Fruit fly (Drosophila melanogaster) whole organism, embryonic: ENCODE measurements around the gene CG12054.

Source experiments
- Bgb ChIP-seq: fragments of 200-800 bp; sonication (Bioruptor generic); IDR thresholded peaks from 2 replicates; pipeline ENCODE4 v1.3.6; 2022; ENCODE audit warnings: missing biosample characterization, missing genetic modification characterization; ENCODE audit not compliant: partially characterized antibody
- CG1024 ChIP-seq: fragments of 200-800 bp; sonication (Bioruptor generic); IDR thresholded peaks from 2 replicates; pipeline ENCODE4 v1.3.6; 2022; ENCODE audit warnings: missing biosample characterization, missing genetic modification characterization
- CG10366 ChIP-seq: fragments of 200-800 bp; sonication (Bioruptor generic); IDR thresholded peaks from 2 replicates; pipeline ENCODE4 v1.3.6; 2022; ENCODE audit warnings: missing biosample characterization, missing genetic modification characterization
- CG10565 ChIP-seq: fragments of 200-800 bp; sonication (Bioruptor generic); optimal IDR thresholded peaks from 3 replicates; lab custom pipeline; 2016; ENCODE audit warnings: missing biosample characterization, mild to moderate bottlenecking, missing genetic modification characterization
- CG11696 ChIP-seq: fragments of 200-800 bp; sonication (Bioruptor generic); IDR thresholded peaks from 2 replicates; pipeline ENCODE4 v1.3.6; 2022; ENCODE audit warnings: missing biosample characterization, missing genetic modification characterization
- CG12942 ChIP-seq: fragments of 200-800 bp; sonication (Bioruptor generic); optimal IDR thresholded peaks from 3 replicates; lab custom pipeline; 2016; ENCODE audit warnings: missing biosample characterization, missing genetic modification characterization
- CG13775 ChIP-seq: fragments of 200-800 bp; sonication (Bioruptor generic); optimal IDR thresholded peaks from 3 replicates; lab custom pipeline; 2017; ENCODE audit warnings: missing biosample characterization, mild to moderate bottlenecking, missing genetic modification characterization
- CG14860 ChIP-seq: fragments of 200-800 bp; sonication (Bioruptor generic); IDR thresholded peaks from 3 replicates; pipeline ENCODE4 v1.3.6; 2022; ENCODE audit warnings: missing biosample characterization, missing genetic modification characterization; ENCODE audit not compliant: partially characterized antibody
- CG16813 ChIP-seq: fragments of 200-800 bp; sonication (Bioruptor generic); IDR thresholded peaks from 3 replicates; pipeline ENCODE4 v1.3.6; 2022; ENCODE audit warnings: missing biosample characterization, missing genetic modification characterization; ENCODE audit not compliant: partially characterized antibody
- CG1832 ChIP-seq: fragments of 200-800 bp; sonication (Bioruptor generic); optimal IDR thresholded peaks from 2 replicates; lab custom pipeline; 2017; ENCODE audit warnings: missing biosample characterization, mild to moderate bottlenecking, missing genetic modification characterization, inconsistent platforms
- CG2120 ChIP-seq: fragments of 200-800 bp; sonication (Bioruptor generic); optimal IDR thresholded peaks from 3 replicates; lab custom pipeline; 2016; ENCODE audit warnings: missing biosample characterization, missing genetic modification characterization
- CG2889 ChIP-seq: fragments of 200-800 bp; sonication (Bioruptor generic); IDR thresholded peaks from 3 replicates; pipeline ENCODE4 v1.3.6; 2022; ENCODE audit warnings: missing biosample characterization, missing genetic modification characterization
- CG31365 ChIP-seq: fragments of 200-800 bp; sonication (Bioruptor generic); optimal IDR thresholded peaks from 2 replicates; lab custom pipeline; 2018; ENCODE audit warnings: missing biosample characterization, mild to moderate bottlenecking, missing genetic modification characterization
- CG34376 ChIP-seq: fragments of 200-800 bp; sonication (Bioruptor generic); optimal IDR thresholded peaks from 2 replicates; lab custom pipeline; 2018; ENCODE audit warnings: missing biosample characterization, mild to moderate bottlenecking, missing genetic modification characterization
- CG4404 ChIP-seq: fragments of 200-800 bp; sonication (Bioruptor generic); IDR thresholded peaks from 2 replicates; pipeline ENCODE4 v1.3.6; 2022; ENCODE audit warnings: missing biosample characterization, missing genetic modification characterization
- CG6854 ChIP-seq: fragments of 200-800 bp; sonication (Bioruptor generic); optimal IDR thresholded peaks from 3 replicates; lab custom pipeline; 2017; ENCODE audit warnings: missing biosample characterization, mild to moderate bottlenecking, missing genetic modification characterization
- CG8478 ChIP-seq: fragments of >200 bp; optimal IDR thresholded peaks from 2 replicates; lab custom pipeline; 2018
- CG8924 ChIP-seq: fragments of 200-800 bp; optimal IDR thresholded peaks from 3 replicates; lab custom pipeline; 2019; ENCODE audit warnings: missing biosample characterization, mild to moderate bottlenecking, missing genetic modification characterization, moderate library complexity
- CG9797 ChIP-seq: fragments of 200-800 bp; sonication (Bioruptor generic); optimal IDR thresholded peaks from 3 replicates; lab custom pipeline; 2018; ENCODE audit warnings: missing biosample characterization, mild to moderate bottlenecking, missing genetic modification characterization
- CG9817 ChIP-seq: fragments of 200-800 bp; sonication (Bioruptor generic); optimal IDR thresholded peaks from 2 replicates; lab custom pipeline; 2018; ENCODE audit warnings: missing biosample characterization, mild to moderate bottlenecking, missing genetic modification characterization, moderate library complexity
- CoRest ChIP-seq: fragments of 200-800 bp; sonication (Bioruptor generic); optimal IDR thresholded peaks from 3 replicates; lab custom pipeline; 2018; ENCODE audit warnings: missing biosample characterization, mild to moderate bottlenecking, missing genetic modification characterization, moderate library complexity
- Deaf1 ChIP-seq: fragments of 200-800 bp; optimal IDR thresholded peaks from 3 replicates; lab custom pipeline; 2019; ENCODE audit warnings: missing biosample characterization, mild to moderate bottlenecking, missing genetic modification characterization, moderate library complexity
- E2f1 ChIP-seq: fragments of 200-800 bp; sonication (Bioruptor generic); IDR thresholded peaks from 2 replicates; pipeline ENCODE4 v1.3.6; 2022; ENCODE audit warnings: missing biosample characterization, missing genetic modification characterization
- Gug ChIP-seq: fragments of 200-800 bp; sonication (Bioruptor generic); IDR thresholded peaks from 4 replicates; pipeline ENCODE4 v1.3.6; 2022; ENCODE audit warnings: missing biosample characterization, missing genetic modification characterization
- HLHmδ ChIP-seq: fragments of 200-800 bp; sonication (Bioruptor generic); optimal IDR thresholded peaks from 2 replicates; lab custom pipeline; 2018; ENCODE audit warnings: missing biosample characterization, mild to moderate bottlenecking, missing genetic modification characterization, moderate library complexity
- Hr3 ChIP-seq: fragments of 200-800 bp; sonication (Bioruptor generic); optimal IDR thresholded peaks from 3 replicates; lab custom pipeline; 2016; ENCODE audit warnings: missing biosample characterization, missing genetic modification characterization
- Hsf ChIP-seq: fragments of 200-800 bp; sonication (Bioruptor generic); optimal IDR thresholded peaks from 3 replicates; lab custom pipeline; 2016; ENCODE audit warnings: missing biosample characterization, missing genetic modification characterization
- MBD-R2 ChIP-seq: fragments of 200-800 bp; sonication (Bioruptor generic); IDR thresholded peaks from 2 replicates; pipeline ENCODE4 v1.3.6; 2022; ENCODE audit warnings: missing biosample characterization, missing genetic modification characterization
- TFAM ChIP-seq: fragments of 200-800 bp; sonication (Bioruptor generic); optimal IDR thresholded peaks from 2 replicates; lab custom pipeline; 2017; ENCODE audit warnings: missing biosample characterization, missing genetic modification characterization, inconsistent platforms
- YL-1 ChIP-seq: fragments of 200-800 bp; sonication (Bioruptor generic); optimal IDR thresholded peaks from 3 replicates; lab custom pipeline; 2017; ENCODE audit warnings: missing biosample characterization, mild to moderate bottlenecking, missing genetic modification characterization
- chinmo ChIP-seq: fragments of 200-800 bp; sonication (Bioruptor generic); IDR thresholded peaks from 4 replicates; pipeline ENCODE4 v1.3.6; 2022; ENCODE audit warnings: missing biosample characterization, missing genetic modification characterization; ENCODE audit not compliant: partially characterized antibody
- ci ChIP-seq: fragments of 200-800 bp; sonication (Bioruptor generic); IDR thresholded peaks from 3 replicates; pipeline ENCODE4 v1.3.6; 2022; ENCODE audit warnings: missing biosample characterization, missing genetic modification characterization
- dimm ChIP-seq: fragments of 200-800 bp; sonication (Bioruptor generic); IDR thresholded peaks from 2 replicates; pipeline ENCODE4 v1.3.6; 2022; ENCODE audit warnings: missing biosample characterization, missing genetic modification characterization
- dpn ChIP-seq, 2 experiments: fragments of 200-800 bp; sonication (Bioruptor generic); optimal IDR thresholded peaks; 3 replicates each; lab custom pipeline; 2016; ENCODE audit warnings: missing biosample characterization in 2 of 2, missing genetic modification characterization in 2 of 2
- emc ChIP-seq: fragments of 200-800 bp; sonication (Bioruptor generic); optimal IDR thresholded peaks from 2 replicates; lab custom pipeline; 2016; ENCODE audit warnings: missing biosample characterization, missing genetic modification characterization
- fd64A ChIP-seq: fragments of 200-800 bp; sonication (Bioruptor generic); optimal IDR thresholded peaks from 3 replicates; lab custom pipeline; 2018; ENCODE audit warnings: missing biosample characterization, mild to moderate bottlenecking, missing genetic modification characterization
- gfzf ChIP-seq: fragments of 200-800 bp; sonication (Bioruptor generic); optimal IDR thresholded peaks from 2 replicates; lab custom pipeline; 2016; ENCODE audit warnings: missing biosample characterization, mild to moderate bottlenecking, missing genetic modification characterization, moderate library complexity
- hth ChIP-seq: fragments of >200 bp; optimal IDR thresholded peaks from 2 replicates; lab custom pipeline; 2017; ENCODE audit warnings: inconsistent platforms
- kni ChIP-seq: fragments of 200-800 bp; sonication (Bioruptor generic); optimal IDR thresholded peaks from 3 replicates; lab custom pipeline; 2017; ENCODE audit warnings: mild to moderate bottlenecking, missing biosample characterization, missing genetic modification reagents, missing genetic modification characterization
- lbe ChIP-seq: fragments of 200-800 bp; sonication (Bioruptor generic); optimal IDR thresholded peaks from 2 replicates; lab custom pipeline; 2016; ENCODE audit warnings: missing biosample characterization, mild to moderate bottlenecking, missing genetic modification characterization
- mam ChIP-seq: fragments of 200-800 bp; sonication (Bioruptor generic); optimal IDR thresholded peaks from 3 replicates; lab custom pipeline; 2016; ENCODE audit warnings: missing biosample characterization, missing genetic modification characterization
- peb ChIP-seq: fragments of 200-800 bp; sonication (Bioruptor generic); IDR thresholded peaks from 2 replicates; pipeline ENCODE4 v1.3.6; 2022; ENCODE audit warnings: missing biosample characterization, missing genetic modification characterization
- prd ChIP-seq, 3 experiments: fragments of >200 bp in 2 of 3; fragments of 200-800 bp in 1 of 3; sonication (Bioruptor generic) in 1 of 3; optimal IDR thresholded peaks in 2 of 3; IDR thresholded peaks in 1 of 3; 2 replicates in 2 of 3; 3 replicates in 1 of 3; pipeline versions ENCODE4 v1.3.6 to Lab custom; 2017 to 2022; ENCODE audit warnings: missing biosample characterization in 1 of 3, missing genetic modification characterization in 1 of 3
- sens ChIP-seq: fragments of 200-800 bp; sonication (Bioruptor generic); peaks from one replicate; lab custom pipeline; 2016; ENCODE audit warnings: missing biosample characterization, missing genetic modification characterization
- so ChIP-seq: fragments of 200-800 bp; sonication (Bioruptor generic); IDR thresholded peaks from 3 replicates; pipeline ENCODE4 v1.3.6; 2022; ENCODE audit warnings: missing biosample characterization, missing genetic modification characterization
- tap ChIP-seq: fragments of 200-800 bp; optimal IDR thresholded peaks from 3 replicates; lab custom pipeline; 2019; ENCODE audit warnings: missing biosample characterization, mild to moderate bottlenecking, missing genetic modification characterization, moderate library complexity
- tll ChIP-seq, 2 experiments: fragments of 200-800 bp in 1 of 2; fragments of >200 bp in 1 of 2; sonication (Bioruptor generic) in 1 of 2; optimal IDR thresholded peaks; 2 replicates each; lab custom pipeline; 2017 to 2019; ENCODE audit warnings: missing biosample characterization in 2 of 2, missing genetic modification characterization in 2 of 2, mild to moderate bottlenecking in 1 of 2, moderate library complexity in 1 of 2
- twi ChIP-seq: fragments of 200-800 bp; optimal IDR thresholded peaks from 2 replicates; lab custom pipeline; 2019; ENCODE audit warnings: missing biosample characterization, mild to moderate bottlenecking, missing genetic modification characterization, moderate library complexity
- tx ChIP-seq: fragments of 200-800 bp; sonication (Bioruptor generic); optimal IDR thresholded peaks from 2 replicates; lab custom pipeline; 2016; ENCODE audit warnings: missing biosample characterization, missing genetic modification characterization

Gene CG12054

DNA sequence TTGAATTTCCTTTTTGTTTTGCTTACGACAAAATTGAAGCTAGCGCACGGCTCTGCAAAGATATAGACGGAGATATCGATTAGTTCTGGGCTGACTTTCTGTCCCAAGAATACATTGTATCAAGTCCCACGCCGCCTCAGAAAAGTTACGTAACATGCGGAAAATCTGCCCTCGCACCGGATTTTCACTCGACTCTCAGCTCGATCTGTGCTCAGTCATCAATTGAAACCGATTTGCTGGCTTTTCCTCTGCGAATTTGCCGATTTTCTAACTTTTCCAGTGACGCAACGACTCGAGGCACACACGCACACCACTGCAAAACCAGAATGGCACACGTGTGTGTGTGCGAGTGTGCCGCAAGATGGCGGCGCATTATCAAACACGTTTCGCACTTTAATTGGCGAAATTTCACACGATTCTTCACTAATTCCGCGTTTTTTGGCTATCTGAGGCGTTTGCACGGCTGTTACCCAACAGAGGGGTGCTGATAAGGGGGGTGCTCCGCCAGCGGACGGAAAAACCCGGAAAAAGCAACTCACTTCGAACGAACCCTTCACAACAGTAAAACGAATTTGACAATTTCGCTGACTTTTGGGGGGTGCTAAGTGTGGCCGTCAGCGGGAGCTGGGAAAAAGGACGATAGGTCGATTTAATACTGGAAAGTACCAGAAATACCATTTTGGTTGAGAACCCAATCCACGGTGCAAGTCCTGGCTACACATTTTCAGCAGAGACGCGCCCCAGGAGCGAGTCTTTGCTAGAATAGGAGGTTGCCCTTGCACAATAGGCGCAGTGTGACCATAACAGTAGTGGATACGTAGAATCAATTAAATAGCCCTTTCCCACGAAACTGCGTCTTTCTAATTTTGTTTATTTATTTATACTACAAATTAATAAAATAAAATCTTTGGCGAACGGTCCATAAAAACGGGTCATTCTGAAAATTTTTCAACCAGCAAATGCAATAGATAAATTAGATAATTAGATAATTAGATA is 1.2 kb upstream of the CG12054 start, which contains the start of gene ATPsynC (continued):
- TF ChIP-seq CG10565 (GFP tag; lab: Kevin White, UChicago) (no peak), HLHmδ (GFP tag; lab: Kevin White, UChicago) (peak; percentile 80), CG31365 (tag; lab: Kevin White, UChicago) (peak; percentile 69), CG2889 (GFP tag; lab: Robert Waterston, UW) (no peak), gfzf (GFP tag; lab: Kevin White, UChicago) (peak; percentile 100), CoRest (tag; lab: Kevin White, UChicago) (peak; percentile 25), tap (tag; lab: Kevin White, UChicago) (peak; percentile 11), dimm (GFP tag; lab: Robert Waterston, UW) (no peak), prd (optimal IDR thresholded peaks at IDR 0.05; lab: Kevin White, UChicago) (no peak), prd (GFP tag; IDR thresholded peaks at IDR 0.05; lab: Robert Waterston, UW) (no peak), E2f1 (no peak), fd64A (peak; percentile 32), CG4404 (GFP tag; lab: Robert Waterston, UW) (no peak), MBD-R2 (GFP tag; lab: Robert Waterston, UW) (no peak), Hr3 (GFP tag; lab: Kevin White, UChicago) (no peak), twi (tag; lab: Kevin White, UChicago) (no peak), dpn (GFP tag; optimal IDR thresholded peaks at IDR 0.05; lab: Kevin White, UChicago) (peak; percentile 36 to 52), Hsf (peak; percentile 44), CG14860 (no peak), CG10366 (GFP tag; lab: Robert Waterston, UW) (no peak), TFAM (GFP tag; lab: Kevin White, UChicago) (no peak), CG8924 (peak; percentile 48), tll (GFP tag; optimal IDR thresholded peaks at IDR 0.05; lab: Kevin White, UChicago) (peak in 1 of 2 experiments; percentile 90), CG1832 (no peak), CG34376 (GFP tag; lab: Kevin White, UChicago) (peak; percentile 82), CG2120 (GFP tag; lab: Kevin White, UChicago) (peak; percentile 39), CG16813 (no peak), Bgb (GFP tag; lab: Robert Waterston, UW) (no peak), lbe (GFP tag; lab: Kevin White, UChicago) (no peak), CG9797 (GFP tag; lab: Kevin White, UChicago) (peak; percentile 100), CG1024 (GFP tag; lab: Robert Waterston, UW) (no peak), CG12942 (GFP tag; lab: Kevin White, UChicago) (no peak), CG6854 (peak; percentile 79), CG8478 (no peak), mam (GFP tag; lab: Kevin White, UChicago) (no peak), chinmo (GFP tag; lab: Robert Waterston, UW) (no peak), emc (GFP tag; lab: Kevin White, UChicago) (peak; percentile 17), sens (GFP tag; lab: Kevin White, UChicago) (peak; percentile 83), CG13775 (GFP tag; lab: Kevin White, UChicago) (no peak), Deaf1 (tag; lab: Kevin White, UChicago) (peak; percentile 38), CG11696 (no peak), hth (no peak), so (GFP tag; lab: Robert Waterston, UW) (no peak), kni (GFP tag; lab: Kevin White, UChicago) (peak; percentile 64), peb (no peak), ci (GFP tag; lab: Robert Waterston, UW) (no peak), YL-1 (GFP tag; lab: Kevin White, UChicago) (peak; percentile 91), tx (GFP tag; lab: Kevin White, UChicago) (peak; percentile 24), Gug (GFP tag; lab: Robert Waterston, UW) (no peak), CG9817 (tag; lab: Kevin White, UChicago) (peak; percentile 38)
